Fruit fly (Drosophila melanogaster): ENCODE results near the gene Sry-delta.

The Sry-delta gene

dm6 chr3R:30052455-30053046, 9.4 kb downstream of the Sry-delta start, which contains the start of gene Jasper:
Gene Jasper (plus strand): TSS chr3R:30052514.
- peak; percentile 10 to 43 for TF ChIP-seq CTCF (optimal IDR thresholded peaks at IDR 0.05)
- TF ChIP-seq CG8478 (optimal IDR thresholded peaks at IDR 0.05), result no peak

- TF ChIP-seq CTCF (optimal IDR thresholded peaks at IDR 0.05), result no peak
- no peak for TF ChIP-seq CG8478 (optimal IDR thresholded peaks at IDR 0.05)
Observed at dm6 chr3R:30055915-30056544, 12.9 kb downstream of the Sry-delta start, which contains the start of the genes Rpp14b and spn-A. Gene Rpp14b (plus strand): TSS chr3R:30055957. Gene spn-A (minus strand): TSS chr3R:30056037.

dm6 chr3R:30056592-30057135, 13.5 kb downstream of the Sry-delta start, which contains the start of the genes CG7950 and Rpp14a:
Gene CG7950 (plus strand): TSS chr3R:30056859.
Gene Rpp14a (plus strand): TSS chr3R:30056859.
- TF ChIP-seq CG8478 (optimal IDR thresholded peaks at IDR 0.05) (no peak), CTCF (optimal IDR thresholded peaks at IDR 0.05) (no peak)

- TF ChIP-seq CTCF (optimal IDR thresholded peaks at IDR 0.05) (peak in 1 of 2 experiments; percentile 20), CG8478 (optimal IDR thresholded peaks at IDR 0.05) (no peak)
Observed at dm6 chr3R:30058057-30058868, 15.1 kb downstream of the Sry-delta start, which contains the start of gene sima. Gene sima (plus strand): TSS chr3R:30058311.

- TF ChIP-seq CG8478 (optimal IDR thresholded peaks at IDR 0.05) (no peak), CTCF (optimal IDR thresholded peaks at IDR 0.05) (no peak)
Observed at dm6 chr3R:30059944-30060343, 16.8 kb downstream of the Sry-delta start.

- no peak for TF ChIP-seq CG8478 (optimal IDR thresholded peaks at IDR 0.05)
- no peak for TF ChIP-seq CTCF (optimal IDR thresholded peaks at IDR 0.05)
Observed at dm6 chr3R:30060451-30061153, 17.5 kb downstream of the Sry-delta start.

dm6 chr3R:30061154-30061482, 18.0 kb downstream of the Sry-delta start:
- TF ChIP-seq CG8478 (optimal IDR thresholded peaks at IDR 0.05) (no peak), CTCF (optimal IDR thresholded peaks at IDR 0.05) (no peak)

dm6 chr3R:30061980-30062379, 18.8 kb downstream of the Sry-delta start:
- TF ChIP-seq CTCF (optimal IDR thresholded peaks at IDR 0.05) (no peak), CG8478 (optimal IDR thresholded peaks at IDR 0.05) (no peak)

dm6 chr3R:30062543-30062942, 19.4 kb downstream of the Sry-delta start:
- TF ChIP-seq CG8478 (optimal IDR thresholded peaks at IDR 0.05) (no peak), CTCF (optimal IDR thresholded peaks at IDR 0.05) (no peak)

dm6 chr3R:30063704-30064103, 20.6 kb downstream of the Sry-delta start:
- TF ChIP-seq CG8478 (optimal IDR thresholded peaks at IDR 0.05), result no peak
- no peak for TF ChIP-seq CTCF (optimal IDR thresholded peaks at IDR 0.05)

- no peak for TF ChIP-seq CTCF (optimal IDR thresholded peaks at IDR 0.05)
- TF ChIP-seq CG8478 (optimal IDR thresholded peaks at IDR 0.05), result no peak
Observed at dm6 chr3R:30066004-30066403, 22.9 kb downstream of the Sry-delta start.

- TF ChIP-seq CTCF (optimal IDR thresholded peaks at IDR 0.05) (no peak), CG8478 (optimal IDR thresholded peaks at IDR 0.05) (no peak)
Observed at dm6 chr3R:30070198-30070597, 27.1 kb downstream of the Sry-delta start.

- TF ChIP-seq CG8478 (optimal IDR thresholded peaks at IDR 0.05), result no peak
- TF ChIP-seq CTCF (optimal IDR thresholded peaks at IDR 0.05), result no peak
Observed at dm6 chr3R:30071827-30072226, 28.7 kb downstream of the Sry-delta start.

dm6 chr3R:30076088-30076487, 32.9 kb downstream of the Sry-delta start:
- TF ChIP-seq CTCF (optimal IDR thresholded peaks at IDR 0.05), result no peak
- no peak for TF ChIP-seq CG8478 (optimal IDR thresholded peaks at IDR 0.05)

dm6 chr3R:30083215-30083614, 40.1 kb downstream of the Sry-delta start:
- no peak for TF ChIP-seq CTCF (optimal IDR thresholded peaks at IDR 0.05)
- TF ChIP-seq CG8478 (optimal IDR thresholded peaks at IDR 0.05), result no peak

Data from S2 (cell line).